Fruit fly (Drosophila melanogaster): Measurements from ENCODE around the gene PolH.

The PolH gene

DNA sequence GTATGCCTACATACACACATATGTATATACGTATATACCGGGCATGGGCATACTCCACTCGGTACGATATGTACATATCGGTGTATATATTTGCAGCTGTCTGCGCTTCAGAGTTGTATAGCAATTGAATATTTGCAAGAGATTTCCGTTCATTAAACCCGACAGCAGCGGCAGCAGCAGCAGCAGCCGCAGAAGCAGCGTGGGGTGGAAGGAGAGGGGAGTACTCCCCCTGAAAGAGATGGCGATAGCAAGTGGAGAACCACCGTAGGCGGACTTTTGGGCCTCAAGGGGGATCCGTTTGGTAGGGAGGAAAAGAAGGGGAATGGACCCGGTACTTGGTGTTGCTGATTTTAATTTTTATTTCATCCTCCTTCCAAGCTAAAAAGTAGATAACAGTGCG, 46.8 kb downstream of the PolH start:
- no peak for TF ChIP-seq tj (GFP tag; optimal IDR thresholded peaks at IDR 0.05)
- TF ChIP-seq pad (GFP tag; optimal IDR thresholded peaks at IDR 0.05), result no peak
- TF ChIP-seq Clk (GFP tag; optimal IDR thresholded peaks at IDR 0.05), result no peak
- TF ChIP-seq cic (GFP tag; optimal IDR thresholded peaks at IDR 0.05), result no peak
- no peak for TF ChIP-seq CG12768 (GFP tag; optimal IDR thresholded peaks at IDR 0.05)
- TF ChIP-seq kay (GFP tag; ENCODE audit: borderline replicate concordance), result no peak
- no peak for TF ChIP-seq CG7045 (GFP tag; optimal IDR thresholded peaks at IDR 0.05)
- TF ChIP-seq bab1 (GFP tag; optimal IDR thresholded peaks at IDR 0.05), result no peak
- no peak for TF ChIP-seq cnc (optimal IDR thresholded peaks at IDR 0.05)
- no peak for TF ChIP-seq CG33017 (tag; optimal IDR thresholded peaks at IDR 0.05)
- TF ChIP-seq CG11617 (GFP tag; optimal IDR thresholded peaks at IDR 0.05), result no peak
- TF ChIP-seq CG14711 (tag; optimal IDR thresholded peaks at IDR 0.05), result no peak
- no peak for TF ChIP-seq Mnt (GFP tag; optimal IDR thresholded peaks at IDR 0.05)
- TF ChIP-seq Crg-1 (GFP tag; optimal IDR thresholded peaks at IDR 0.05), result no peak

DNA sequence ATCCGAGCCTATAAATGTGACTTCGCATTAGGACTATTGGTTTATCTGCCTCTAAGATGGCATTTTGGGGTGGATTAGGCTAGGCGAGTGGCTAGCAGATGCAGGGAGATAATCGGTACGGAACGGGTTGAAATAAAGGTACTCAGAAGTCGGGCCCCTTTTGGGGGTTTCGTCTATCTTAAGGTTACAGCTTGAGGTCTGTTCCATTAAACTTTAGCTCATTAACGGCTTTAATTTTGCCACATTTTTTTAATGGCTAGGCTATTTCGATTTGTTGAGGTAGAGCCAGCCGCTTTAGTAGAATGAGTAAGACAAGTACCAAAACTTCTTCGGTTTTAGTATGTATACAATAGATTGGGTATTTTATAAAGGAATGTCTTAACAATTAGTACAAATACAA, 47.5 kb downstream of the PolH start:
- TF ChIP-seq kay (GFP tag; ENCODE audit: borderline replicate concordance), result no peak
- no peak for TF ChIP-seq pad (GFP tag; optimal IDR thresholded peaks at IDR 0.05)
- TF ChIP-seq CG7045 (GFP tag; optimal IDR thresholded peaks at IDR 0.05), result no peak
- no peak for TF ChIP-seq Mnt (GFP tag; optimal IDR thresholded peaks at IDR 0.05)
- TF ChIP-seq CG11617 (GFP tag; optimal IDR thresholded peaks at IDR 0.05), result no peak
- no peak for TF ChIP-seq CG14711 (tag; optimal IDR thresholded peaks at IDR 0.05)
- TF ChIP-seq Hr96 (GFP tag; optimal IDR thresholded peaks at IDR 0.05), result no peak
- TF ChIP-seq CG7101 (tag; optimal IDR thresholded peaks at IDR 0.05), result no peak
- TF ChIP-seq CG1620 (GFP tag; optimal IDR thresholded peaks at IDR 0.05), result no peak

DNA sequence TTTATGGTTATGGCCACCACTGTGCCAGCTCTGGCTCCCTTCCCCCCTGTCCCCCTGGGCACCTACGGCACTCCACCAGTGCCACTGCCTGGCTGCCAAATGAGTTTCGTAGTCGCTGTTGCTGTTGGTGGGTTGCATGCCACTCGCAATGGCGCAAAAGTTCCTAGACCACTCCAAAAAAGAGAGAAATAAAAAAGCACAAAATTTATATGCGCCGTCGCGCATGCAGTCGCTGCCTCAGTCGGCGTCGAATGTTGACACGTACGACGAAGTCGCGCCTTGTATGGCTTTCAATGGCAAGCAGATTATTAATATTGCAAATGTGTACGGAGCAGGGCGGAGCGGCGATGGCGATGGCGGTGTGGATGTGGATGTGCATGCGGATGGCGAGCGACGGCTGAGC, 47.9 kb downstream of the PolH start:
- TF ChIP-seq CG33017 (tag; optimal IDR thresholded peaks at IDR 0.05), result no peak
- no peak for TF ChIP-seq CG14711 (tag; optimal IDR thresholded peaks at IDR 0.05)
- peak; percentile 14 for TF ChIP-seq tj (GFP tag; optimal IDR thresholded peaks at IDR 0.05)

DNA sequence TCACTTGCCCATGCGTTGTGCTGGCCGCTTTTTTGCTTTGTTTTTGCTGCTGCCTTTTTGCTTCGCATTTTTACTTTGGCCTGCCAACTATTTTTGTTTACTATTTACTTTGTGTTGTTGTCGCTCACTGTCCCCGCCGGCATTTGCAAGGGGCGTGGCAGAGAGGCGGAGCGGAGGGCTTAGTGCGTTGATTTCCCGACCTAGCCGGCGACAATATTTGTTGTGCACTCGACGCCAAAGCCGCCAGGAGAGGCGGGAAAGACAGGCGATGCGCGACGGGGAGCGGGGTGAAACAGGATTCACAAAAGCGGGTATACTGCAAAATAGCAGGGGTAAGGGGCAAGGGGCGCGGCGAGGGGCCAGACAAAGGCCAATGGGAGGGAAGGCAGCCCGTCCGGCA, 48.9 kb downstream of the PolH start:
- TF ChIP-seq Crg-1 (GFP tag; optimal IDR thresholded peaks at IDR 0.05), result no peak
- no peak for TF ChIP-seq Mnt (GFP tag; optimal IDR thresholded peaks at IDR 0.05)
- TF ChIP-seq kay (GFP tag; ENCODE audit: borderline replicate concordance), result no peak
- TF ChIP-seq CG12768 (GFP tag; optimal IDR thresholded peaks at IDR 0.05), result no peak
- TF ChIP-seq cnc (optimal IDR thresholded peaks at IDR 0.05), result no peak

DNA sequence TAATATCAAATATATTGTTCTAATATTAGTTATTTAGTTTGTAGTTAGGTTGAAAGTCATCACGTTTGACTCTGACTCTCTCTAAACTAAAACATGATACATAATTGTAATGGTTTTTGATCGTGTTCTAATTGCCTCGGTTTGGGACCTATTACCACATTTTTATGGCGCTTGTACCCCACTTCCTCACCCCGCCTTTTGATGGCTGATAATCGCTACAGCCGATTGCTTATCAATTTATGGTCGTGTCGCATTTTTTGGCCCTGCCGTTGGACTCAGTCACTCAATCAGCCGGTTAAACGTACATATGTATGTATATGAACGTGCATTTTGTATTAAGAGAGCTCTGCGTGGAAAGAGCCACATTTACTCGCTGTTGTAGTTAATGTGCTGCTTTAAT, 49.4 kb downstream of the PolH start:
- peak; percentile 4 for TF ChIP-seq CG5204 (GFP tag; optimal IDR thresholded peaks at IDR 0.05)
- no peak for TF ChIP-seq cnc (optimal IDR thresholded peaks at IDR 0.05)
- peak; percentile 91 for TF ChIP-seq kay (GFP tag; ENCODE audit: borderline replicate concordance)
- TF ChIP-seq Hr96 (GFP tag; optimal IDR thresholded peaks at IDR 0.05), result no peak
- no peak for TF ChIP-seq toe (GFP tag; optimal IDR thresholded peaks at IDR 0.05)
- peak; percentile 68 for TF ChIP-seq cic (GFP tag; optimal IDR thresholded peaks at IDR 0.05)
- no peak for TF ChIP-seq Clk (GFP tag; optimal IDR thresholded peaks at IDR 0.05)
- peak; percentile 20 for TF ChIP-seq CG7101 (tag; optimal IDR thresholded peaks at IDR 0.05)
- TF ChIP-seq bab1 (GFP tag; optimal IDR thresholded peaks at IDR 0.05), result no peak
- no peak for TF ChIP-seq CG1620 (GFP tag; optimal IDR thresholded peaks at IDR 0.05)
- peak; percentile 12 for TF ChIP-seq ovo (GFP tag; optimal IDR thresholded peaks at IDR 0.05)
- peak; percentile 62 for TF ChIP-seq CG7045 (GFP tag; optimal IDR thresholded peaks at IDR 0.05)
- TF ChIP-seq CG14711 (tag; optimal IDR thresholded peaks at IDR 0.05), result no peak
- TF ChIP-seq tj (GFP tag; optimal IDR thresholded peaks at IDR 0.05), result peak; percentile 22
- peak; percentile 27 for TF ChIP-seq CG11617 (GFP tag; optimal IDR thresholded peaks at IDR 0.05)
- TF ChIP-seq Mnt (GFP tag; optimal IDR thresholded peaks at IDR 0.05), result peak; percentile 17
- TF ChIP-seq CG33017 (tag; optimal IDR thresholded peaks at IDR 0.05), result no peak
- no peak for TF ChIP-seq CG12768 (GFP tag; optimal IDR thresholded peaks at IDR 0.05)
- no peak for TF ChIP-seq pad (GFP tag; optimal IDR thresholded peaks at IDR 0.05)
- TF ChIP-seq Crg-1 (GFP tag; optimal IDR thresholded peaks at IDR 0.05), result no peak

DNA sequence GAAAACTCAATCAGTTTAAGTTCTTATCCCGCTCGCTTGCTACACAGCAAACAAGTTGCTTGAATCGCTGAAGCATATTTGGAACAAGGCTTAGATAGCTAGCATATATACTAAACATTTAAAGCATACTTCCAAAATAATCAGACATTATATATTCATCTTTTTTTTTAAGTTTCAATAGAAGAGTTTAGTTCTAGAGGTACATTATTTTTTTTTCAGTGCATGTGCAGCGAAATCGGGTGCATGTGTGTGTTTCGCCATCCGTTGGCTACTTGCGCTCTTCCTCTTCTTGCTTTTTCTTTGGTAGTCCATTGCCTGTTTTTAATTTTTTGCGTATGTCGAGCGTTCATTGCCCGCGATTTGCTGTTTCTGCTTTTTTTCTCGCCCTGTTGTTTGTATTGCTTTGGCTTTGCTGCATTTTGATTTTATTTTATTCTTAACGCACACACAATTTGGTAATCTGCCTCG, 50.3 kb downstream of the PolH start:
- peak; percentile 3 for TF ChIP-seq Clk (GFP tag; optimal IDR thresholded peaks at IDR 0.05)
- TF ChIP-seq CG14711 (tag; optimal IDR thresholded peaks at IDR 0.05), result peak; percentile 73
- TF ChIP-seq CG12768 (GFP tag; optimal IDR thresholded peaks at IDR 0.05), result no peak
- TF ChIP-seq CG7045 (GFP tag; optimal IDR thresholded peaks at IDR 0.05), result peak; percentile 67
- peak; percentile 64 for TF ChIP-seq CG7101 (tag; optimal IDR thresholded peaks at IDR 0.05)
- no peak for TF ChIP-seq ovo (GFP tag; optimal IDR thresholded peaks at IDR 0.05)
- peak; percentile 50 for TF ChIP-seq CG5204 (GFP tag; optimal IDR thresholded peaks at IDR 0.05)
- peak; percentile 74 for TF ChIP-seq CG33017 (tag; optimal IDR thresholded peaks at IDR 0.05)
- peak; percentile 69 for TF ChIP-seq bab1 (GFP tag; optimal IDR thresholded peaks at IDR 0.05)
- TF ChIP-seq tj (GFP tag; optimal IDR thresholded peaks at IDR 0.05), result peak; percentile 90
- peak; percentile 18 for TF ChIP-seq Hr96 (GFP tag; optimal IDR thresholded peaks at IDR 0.05)
- peak; percentile 52 for TF ChIP-seq CG11617 (GFP tag; optimal IDR thresholded peaks at IDR 0.05)
- TF ChIP-seq Mnt (GFP tag; optimal IDR thresholded peaks at IDR 0.05), result no peak
- no peak for TF ChIP-seq CG1620 (GFP tag; optimal IDR thresholded peaks at IDR 0.05)
- peak; percentile 17 for TF ChIP-seq pad (GFP tag; optimal IDR thresholded peaks at IDR 0.05)
- no peak for TF ChIP-seq Crg-1 (GFP tag; optimal IDR thresholded peaks at IDR 0.05)
- TF ChIP-seq cic (GFP tag; optimal IDR thresholded peaks at IDR 0.05), result no peak
- no peak for TF ChIP-seq toe (GFP tag; optimal IDR thresholded peaks at IDR 0.05)
- no peak for TF ChIP-seq cnc (optimal IDR thresholded peaks at IDR 0.05)
- TF ChIP-seq kay (GFP tag; ENCODE audit: borderline replicate concordance), result no peak

DNA sequence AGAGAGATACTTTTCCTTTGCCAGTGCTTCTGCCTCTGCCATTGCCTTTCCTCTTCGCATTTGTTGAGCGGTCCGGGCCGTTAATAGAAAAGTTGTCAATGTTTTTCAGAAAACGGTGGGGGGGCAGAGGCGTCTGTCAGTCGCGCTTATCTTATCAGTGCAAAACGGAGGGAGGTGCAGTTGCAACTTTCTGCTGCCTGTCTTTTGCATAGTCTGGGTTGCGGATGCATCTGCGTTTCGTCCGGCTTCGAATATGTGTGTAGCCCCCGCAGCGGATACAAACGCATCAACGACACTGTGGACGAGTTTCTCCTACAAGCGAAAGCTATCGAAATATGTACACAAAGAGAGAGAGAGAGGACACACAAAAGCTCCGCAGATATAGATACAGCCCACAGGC, 52.0 kb downstream of the PolH start:
- TF ChIP-seq CG12768 (GFP tag; optimal IDR thresholded peaks at IDR 0.05) (no peak), Crg-1 (GFP tag; optimal IDR thresholded peaks at IDR 0.05) (no peak), cic (GFP tag; optimal IDR thresholded peaks at IDR 0.05) (peak; percentile 35), ovo (GFP tag; optimal IDR thresholded peaks at IDR 0.05) (peak; percentile 16), CG11617 (GFP tag; optimal IDR thresholded peaks at IDR 0.05) (peak; percentile 4), kay (GFP tag; ENCODE audit: borderline replicate concordance) (no peak)
